Worm (Caenorhabditis elegans) whole organism, L4 larva: ENCODE measurements around the gene hrpa-2.
A peak's percentile ranks its signal among the peaks of the same experiment; 100 is the strongest.

Experiments
- D1046.2 ChIP-seq: fragments of 200-800 bp; sonication (Bioruptor generic); IDR thresholded peaks from 2 replicates; pipeline ENCODE4 v1.3.6; 2022; ENCODE audit warnings: missing genetic modification characterization, missing compliant biosample characterization
- F10B5.3 ChIP-seq: sonication (generic microtip); optimal IDR thresholded peaks from 2 replicates; lab custom pipeline; 2016; ENCODE audit warnings: mild to moderate bottlenecking, missing genetic modification characterization, missing compliant biosample characterization
- F26F4.8 ChIP-seq: fragments of 200-800 bp; sonication (Bioruptor generic); conservative IDR thresholded peaks from 2 replicates; pipeline ENCODE4 v1.3.6; 2022; ENCODE audit warnings: missing genetic modification characterization, missing compliant biosample characterization
- F37D6.2 ChIP-seq: sonication (generic microtip); optimal IDR thresholded peaks from 2 replicates; lab custom pipeline; 2016; ENCODE audit warnings: mild to moderate bottlenecking, missing genetic modification characterization, missing compliant biosample characterization
- T20F7.1 ChIP-seq: fragments of 200-800 bp; sonication (Bioruptor generic); optimal IDR thresholded peaks from 2 replicates; lab custom pipeline; 2018; ENCODE audit warnings: mild to moderate bottlenecking, missing genetic modification characterization, missing compliant biosample characterization
- Y48G9A.11 ChIP-seq: fragments of 200-800 bp; sonication (Bioruptor generic); IDR thresholded peaks from 2 replicates; pipeline ENCODE4 v1.3.6; 2022; ENCODE audit warnings: missing genetic modification reagents, missing genetic modification characterization, missing compliant biosample characterization
- Y75B8A.6 ChIP-seq: fragments of 200-800 bp; sonication (Bioruptor generic); IDR thresholded peaks from 2 replicates; pipeline ENCODE4 v1.3.6; 2022; ENCODE audit warnings: missing genetic modification reagents, missing genetic modification characterization, missing compliant biosample characterization
- ZK546.5 ChIP-seq, 2 experiments: sonication (generic microtip); optimal IDR thresholded peaks; 2 replicates each; lab custom pipeline; 2017; ENCODE audit warnings: missing biosample characterization in 2 of 2, missing genetic modification characterization in 2 of 2
- aha-1 ChIP-seq: fragments of 150-350 bp; peaks from one replicate; lab custom pipeline; 2014; ENCODE audit warnings: missing biosample characterization, missing genetic modification characterization
- ceh-20 ChIP-seq: fragments of 200-800 bp; sonication (Bioruptor generic); IDR thresholded peaks from 2 replicates; pipeline ENCODE4 v1.3.6; 2022; ENCODE audit warnings: missing genetic modification reagents, missing genetic modification characterization, missing compliant biosample characterization
- ceh-28 ChIP-seq: fragments of 150-350 bp; optimal IDR thresholded peaks from 2 replicates; lab custom pipeline; 2014; ENCODE audit warnings: missing biosample characterization, missing genetic modification reagents, missing genetic modification characterization
- ceh-32 ChIP-seq: sonication (generic microtip); optimal IDR thresholded peaks from 2 replicates; lab custom pipeline; 2016; ENCODE audit warnings: mild to moderate bottlenecking, missing genetic modification characterization, missing compliant biosample characterization; ENCODE audit not compliant: poor library complexity
- ceh-62 ChIP-seq: sonication (generic microtip); optimal IDR thresholded peaks from 2 replicates; lab custom pipeline; 2017; ENCODE audit warnings: missing biosample characterization, missing genetic modification characterization
- cey-2 ChIP-seq: sonication (generic microtip); optimal IDR thresholded peaks from 3 replicates; lab custom pipeline; 2017; ENCODE audit warnings: missing genetic modification characterization, mild to moderate bottlenecking, missing compliant biosample characterization, antibody characterized with exemption, borderline replicate concordance; ENCODE audit not compliant: insufficient read depth
- ctbp-1 ChIP-seq: fragments of 200-800 bp; sonication (Bioruptor generic); IDR thresholded peaks from 2 replicates; pipeline ENCODE4 v1.3.6; 2022; ENCODE audit warnings: missing genetic modification reagents, missing genetic modification characterization, missing compliant biosample characterization
- daf-19 ChIP-seq: fragments of 200-800 bp; sonication (Bioruptor generic); conservative IDR thresholded peaks from 2 replicates; pipeline ENCODE4 v1.3.6; 2022; ENCODE audit warnings: missing genetic modification characterization, missing compliant biosample characterization
- daf-8 ChIP-seq: fragments of 200-800 bp; sonication (Bioruptor generic); IDR thresholded peaks from 2 replicates; pipeline ENCODE4 v1.3.6; 2022; ENCODE audit warnings: missing genetic modification characterization, missing compliant biosample characterization
- dmd-6 ChIP-seq: fragments of 200-800 bp; sonication (Bioruptor generic); IDR thresholded peaks from 2 replicates; pipeline ENCODE4 v1.3.6; 2022; ENCODE audit warnings: missing genetic modification reagents, missing genetic modification characterization, missing compliant biosample characterization
- dmd-8 ChIP-seq: fragments of 200-800 bp; sonication (Bioruptor generic); IDR thresholded peaks from 2 replicates; pipeline ENCODE4 v1.3.6; 2022; ENCODE audit warnings: missing genetic modification characterization, missing compliant biosample characterization
- dmd-9 ChIP-seq: fragments of 200-800 bp; sonication (Bioruptor generic); IDR thresholded peaks from 2 replicates; pipeline ENCODE4 v1.3.6; 2022; ENCODE audit warnings: missing genetic modification reagents, missing genetic modification characterization, missing compliant biosample characterization
- dpl-1 ChIP-seq: fragments of 150-350 bp; optimal IDR thresholded peaks from 2 replicates; lab custom pipeline; 2014; ENCODE audit warnings: missing biosample characterization, missing genetic modification reagents, missing genetic modification characterization
- dve-1 ChIP-seq: sonication (generic microtip); optimal IDR thresholded peaks from 2 replicates; lab custom pipeline; 2017; ENCODE audit warnings: antibody characterized with exemption, mild to moderate bottlenecking, missing genetic modification characterization, missing compliant biosample characterization; ENCODE audit not compliant: insufficient read depth
- egl-27 ChIP-seq: sonication (generic microtip); optimal IDR thresholded peaks from 3 replicates; lab custom pipeline; 2017; ENCODE audit warnings: missing biosample characterization, missing genetic modification reagents, missing genetic modification characterization
- fkh-10 ChIP-seq: fragments of 150-350 bp; optimal IDR thresholded peaks from 2 replicates; lab custom pipeline; 2014; ENCODE audit warnings: missing biosample characterization, missing genetic modification reagents, missing genetic modification characterization
- fos-1 ChIP-seq: fragments of 150-350 bp; optimal IDR thresholded peaks from 2 replicates; lab custom pipeline; 2014; ENCODE audit warnings: missing biosample characterization, missing genetic modification characterization
- hlh-30 ChIP-seq: sonication (generic microtip); optimal IDR thresholded peaks from 2 replicates; lab custom pipeline; 2017; ENCODE audit warnings: antibody characterized with exemption, mild to moderate bottlenecking, missing genetic modification characterization, missing compliant biosample characterization; ENCODE audit not compliant: insufficient read depth
- hmg-1.1 ChIP-seq: fragments of 200-800 bp; sonication (Bioruptor generic); IDR thresholded peaks from 2 replicates; pipeline ENCODE4 v1.3.6; 2022; ENCODE audit warnings: missing genetic modification reagents, missing genetic modification characterization, missing compliant biosample characterization
- lim-7 ChIP-seq: fragments of 200-800 bp; sonication (Bioruptor generic); IDR thresholded peaks from 2 replicates; pipeline ENCODE4 v1.3.6; 2022; ENCODE audit warnings: missing genetic modification characterization, missing compliant biosample characterization
- lin-15B ChIP-seq: fragments of 150-350 bp; sonication (generic microtip); optimal IDR thresholded peaks from 3 replicates; lab custom pipeline; 2014; ENCODE audit warnings: missing biosample characterization, missing genetic modification characterization
- lin-29 ChIP-seq: fragments of 200-800 bp; sonication (Bioruptor generic); IDR thresholded peaks from 2 replicates; pipeline ENCODE4 v1.3.6; 2022; ENCODE audit warnings: missing genetic modification reagents, missing genetic modification characterization, missing compliant biosample characterization
- lin-38 ChIP-seq: fragments of 200-800 bp; sonication (Bioruptor generic); IDR thresholded peaks from 2 replicates; pipeline ENCODE4 v1.3.6; 2022; ENCODE audit warnings: missing genetic modification reagents, missing genetic modification characterization, missing compliant biosample characterization
- madf-9 ChIP-seq: fragments of 200-800 bp; sonication (Bioruptor generic); conservative IDR thresholded peaks from 2 replicates; pipeline ENCODE4 v1.3.6; 2022; ENCODE audit warnings: missing genetic modification reagents, missing genetic modification characterization, missing compliant biosample characterization
- mdt-29 ChIP-seq: fragments of 200-800 bp; sonication (Bioruptor generic); IDR thresholded peaks from 2 replicates; pipeline ENCODE4 v1.3.6; 2022; ENCODE audit warnings: missing genetic modification reagents, missing genetic modification characterization, missing compliant biosample characterization
- mep-1 ChIP-seq: fragments of 150-350 bp; sonication (generic microtip); optimal IDR thresholded peaks from 3 replicates; lab custom pipeline; 2014; ENCODE audit warnings: missing biosample characterization, missing genetic modification characterization
- nhr-10 ChIP-seq: fragments of 150-350 bp; optimal IDR thresholded peaks from 2 replicates; lab custom pipeline; 2014; ENCODE audit warnings: missing biosample characterization, missing genetic modification characterization
- nhr-111 ChIP-seq: fragments of 200-800 bp; sonication (Bioruptor generic); optimal IDR thresholded peaks from 2 replicates; lab custom pipeline; 2018; ENCODE audit warnings: mild to moderate bottlenecking, missing genetic modification characterization, missing compliant biosample characterization
- nhr-237 ChIP-seq: sonication (generic microtip); optimal IDR thresholded peaks from 2 replicates; lab custom pipeline; 2017; ENCODE audit warnings: missing biosample characterization, missing genetic modification characterization
- nhr-28 ChIP-seq: fragments of 150-350 bp; optimal IDR thresholded peaks from 2 replicates; lab custom pipeline; 2014; ENCODE audit warnings: missing biosample characterization, missing genetic modification characterization
- nhr-41 ChIP-seq: fragments of 200-800 bp; sonication (Bioruptor generic); IDR thresholded peaks from 2 replicates; pipeline ENCODE4 v1.3.6; 2022; ENCODE audit warnings: missing genetic modification reagents, missing genetic modification characterization, missing compliant biosample characterization
- nhr-42 ChIP-seq: fragments of 200-800 bp; sonication (Bioruptor generic); IDR thresholded peaks from 2 replicates; pipeline ENCODE4 v1.3.6; 2022; ENCODE audit warnings: missing genetic modification characterization, missing compliant biosample characterization
- php-3 ChIP-seq: fragments of 200-800 bp; sonication (Bioruptor generic); IDR thresholded peaks from 2 replicates; pipeline ENCODE4 v1.3.6; 2022; ENCODE audit warnings: missing genetic modification reagents, missing genetic modification characterization, missing compliant biosample characterization
- snpc-4 ChIP-seq: fragments of 150-350 bp; optimal IDR thresholded peaks from 2 replicates; lab custom pipeline; 2014; ENCODE audit warnings: missing biosample characterization, missing genetic modification characterization
- spr-1 ChIP-seq: sonication (generic microtip); optimal IDR thresholded peaks from 2 replicates; lab custom pipeline; 2016; ENCODE audit warnings: mild to moderate bottlenecking, missing genetic modification characterization, missing compliant biosample characterization
- spr-3 ChIP-seq: fragments of 200-800 bp; sonication (Bioruptor generic); optimal IDR thresholded peaks from 2 replicates; lab custom pipeline; 2018; ENCODE audit warnings: mild to moderate bottlenecking, missing genetic modification characterization, missing compliant biosample characterization
- tag-97 ChIP-seq: fragments of 200-800 bp; sonication (Bioruptor generic); IDR thresholded peaks from 2 replicates; pipeline ENCODE4 v1.3.6; 2022; ENCODE audit warnings: missing genetic modification characterization, missing compliant biosample characterization
- tra-1 ChIP-seq: fragments of 200-800 bp; sonication (Bioruptor generic); IDR thresholded peaks from 2 replicates; pipeline ENCODE4 v1.3.6; 2022; ENCODE audit warnings: missing genetic modification reagents, missing genetic modification characterization, missing compliant biosample characterization
- unc-130 ChIP-seq: sonication (generic microtip); optimal IDR thresholded peaks from 2 replicates; lab custom pipeline; 2016; ENCODE audit warnings: missing genetic modification reagents, missing genetic modification characterization, missing compliant biosample characterization
- unc-39 ChIP-seq: sonication (generic microtip); optimal IDR thresholded peaks from 2 replicates; lab custom pipeline; 2017; ENCODE audit warnings: missing biosample characterization, missing genetic modification characterization
- vab-7 ChIP-seq: fragments of 200-800 bp; sonication (Bioruptor generic); IDR thresholded peaks from 2 replicates; pipeline ENCODE4 v1.3.6; 2022; ENCODE audit warnings: missing genetic modification reagents, missing genetic modification characterization, missing compliant biosample characterization
- zag-1 ChIP-seq: fragments of 150-350 bp; optimal IDR thresholded peaks from 2 replicates; lab custom pipeline; 2014; ENCODE audit warnings: missing biosample characterization, missing genetic modification characterization
- zfp-2 ChIP-seq: sonication (generic microtip); optimal IDR thresholded peaks from 2 replicates; lab custom pipeline; 2016; ENCODE audit warnings: mild to moderate bottlenecking, missing genetic modification characterization, missing compliant biosample characterization
- zip-2 ChIP-seq: fragments of 150-350 bp; optimal IDR thresholded peaks from 2 replicates; lab custom pipeline; 2014; ENCODE audit warnings: missing biosample characterization, missing genetic modification characterization
- ztf-7 ChIP-seq: fragments of 150-350 bp; optimal IDR thresholded peaks from 2 replicates; lab custom pipeline; 2014; ENCODE audit warnings: missing biosample characterization, missing genetic modification characterization

Gene hrpa-2

DNA sequence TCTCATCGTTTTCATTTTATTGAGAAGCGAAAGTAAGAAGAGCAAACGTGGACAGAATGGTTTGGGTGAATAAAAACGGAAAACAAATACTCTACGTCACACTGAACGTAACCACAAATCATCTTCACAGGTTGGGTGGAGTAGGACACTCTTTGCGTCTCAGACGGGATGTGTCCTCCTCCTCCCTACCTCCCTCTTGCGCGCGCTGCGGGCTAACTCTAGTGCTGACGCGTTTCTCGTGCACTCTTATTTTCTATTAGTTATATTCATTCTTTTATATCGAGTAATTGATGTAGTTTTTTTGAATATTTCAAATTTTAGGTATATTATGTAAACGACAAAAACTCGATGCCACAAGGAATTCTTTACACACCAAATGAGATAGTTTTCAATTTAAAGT, 27.9 kb downstream of the hrpa-2 start, which contains the start of gene Y34B4A.7 (continued):
- TF ChIP-seq lim-7 (GFP tag; lab: Robert Waterston, UW) (no peak), dve-1 (tag; lab: Kevin White, UChicago) (peak; percentile 72), lin-29 (GFP tag; lab: Robert Waterston, UW) (0 out of 2 replicates have a peak, but pooled peaks have one; percentile 26), spr-1 (no peak), unc-39 (no peak), nhr-41 (GFP tag; lab: Robert Waterston, UW) (no peak), zfp-2 (tag; lab: Kevin White, UChicago) (no peak), ceh-32 (tag; lab: Kevin White, UChicago) (peak; percentile 2), ceh-28 (tag; lab: Kevin White, UChicago) (no peak), daf-19 (GFP tag; lab: Robert Waterston, UW) (no peak), lin-15B (no peak), madf-9 (GFP tag; lab: Robert Waterston, UW) (no peak), tag-97 (no peak), daf-8 (no peak), ctbp-1 (peak; percentile 57; the same call in 1 of the 2 replicates), vab-7 (no peak), unc-130 (GFP tag; lab: Kevin White, UChicago) (no peak), D1046.2 (GFP tag; lab: Robert Waterston, UW) (no peak), egl-27 (tag; lab: Kevin White, UChicago) (no peak), ceh-62 (tag; lab: Kevin White, UChicago) (no peak), F37D6.2 (tag; lab: Kevin White, UChicago) (peak; percentile 22), php-3 (GFP tag; lab: Robert Waterston, UW) (no peak), cey-2 (tag; lab: Kevin White, UChicago) (no peak), hmg-1.1 (GFP tag; lab: Robert Waterston, UW) (peak; percentile 67), F10B5.3 (tag; lab: Kevin White, UChicago) (peak; percentile 18), fkh-10 (GFP tag; lab: Kevin White, UChicago) (no peak), nhr-28 (tag; lab: Kevin White, UChicago) (peak; percentile 65), Y75B8A.6 (GFP tag; lab: Robert Waterston, UW) (no peak), fos-1 (tag; lab: Kevin White, UChicago) (no peak), aha-1 (tag; lab: Kevin White, UChicago) (no peak), spr-3 (GFP tag; lab: Kevin White, UChicago) (no peak), dpl-1 (GFP tag; lab: Kevin White, UChicago) (peak; percentile 65), zag-1 (no peak), ZK546.5 (tag; optimal IDR thresholded peaks at IDR 0.05; lab: Kevin White, UChicago) (no peak), snpc-4 (tag; lab: Kevin White, UChicago) (no peak), dmd-9 (no peak), hlh-30 (tag; lab: Kevin White, UChicago) (no peak), nhr-42 (no peak), mdt-29 (GFP tag; lab: Robert Waterston, UW) (no peak), ztf-7 (peak; percentile 64), zip-2 (tag; lab: Kevin White, UChicago) (peak; percentile 41), lin-38 (GFP tag; lab: Robert Waterston, UW) (no peak), mep-1 (tag; lab: Kevin White, UChicago) (peak; percentile 93), dmd-6 (GFP tag; lab: Robert Waterston, UW) (peak; percentile 15; the same call in 1 of the 2 replicates), ceh-20 (no peak), tra-1 (GFP tag; lab: Robert Waterston, UW) (0 out of 2 replicates have a peak, but pooled peaks have one; percentile 26), nhr-10 (tag; lab: Kevin White, UChicago) (no peak), F26F4.8 (no peak), Y48G9A.11 (GFP tag; lab: Robert Waterston, UW) (no peak), nhr-237 (no peak), nhr-111 (no peak), T20F7.1 (GFP tag; lab: Kevin White, UChicago) (no peak), dmd-8 (GFP tag; lab: Robert Waterston, UW) (no peak)
